Fruit fly (Drosophila melanogaster) whole organism, adult: Measurements from ENCODE around the gene CG14630.

Source experiments
- CG14711 ChIP-seq: fragments of 200-800 bp; sonication (Bioruptor generic); optimal IDR thresholded peaks from 2 replicates; lab custom pipeline; 2018; ENCODE audit warnings: missing biosample characterization, mild to moderate bottlenecking, missing genetic modification characterization, moderate library complexity
- bab1 ChIP-seq: fragments of 200-800 bp; sonication (Bioruptor generic); optimal IDR thresholded peaks from 3 replicates; lab custom pipeline; 2019; ENCODE audit warnings: missing biosample characterization, mild to moderate bottlenecking, missing genetic modification characterization, moderate library complexity

Gene CG14630

dm6 chrX:1082417-1082816 is 51.1 kb downstream of the CG14630 start:
- TF ChIP-seq CG14711 (no peak), bab1 (GFP tag; lab: Kevin White, UChicago) (no peak)
